Worm (Caenorhabditis elegans): Measurements from ENCODE around the gene R02C2.7.

- TF ChIP-seq ceh-34 (tag; optimal IDR thresholded peaks at IDR 0.05) (no peak), elt-2 (tag; optimal IDR thresholded peaks at IDR 0.05) (no peak), ztf-16 (tag; optimal IDR thresholded peaks at IDR 0.05) (no peak), ttx-3 (tag; optimal IDR thresholded peaks at IDR 0.05) (no peak)
Observed at ce11 chrV:248636-249035, 6.2 kb upstream of the R02C2.7 start.
